Fruit fly (Drosophila melanogaster) whole organism, embryonic: ENCODE results near the gene CG34269.

Experiments used
- Adf1 ChIP-seq: fragments of 200-800 bp; sonication (Bioruptor generic); IDR thresholded peaks from 2 replicates; pipeline ENCODE4 v1.3.6; 2022; ENCODE audit warnings: missing biosample characterization, missing genetic modification characterization
- CG10366 ChIP-seq: fragments of 200-800 bp; sonication (Bioruptor generic); IDR thresholded peaks from 2 replicates; pipeline ENCODE4 v1.3.6; 2022; ENCODE audit warnings: missing biosample characterization, missing genetic modification characterization
- CG11398 ChIP-seq: fragments of 200-800 bp; sonication (Bioruptor generic); optimal IDR thresholded peaks from 2 replicates; lab custom pipeline; 2016; ENCODE audit warnings: missing biosample characterization, missing genetic modification characterization
- CG12236 ChIP-seq: fragments of 200-800 bp; sonication (Bioruptor generic); optimal IDR thresholded peaks from 2 replicates; lab custom pipeline; 2016; ENCODE audit warnings: missing biosample characterization, missing genetic modification characterization
- CG12299 ChIP-seq: fragments of 200-800 bp; sonication (Bioruptor generic); optimal IDR thresholded peaks from 2 replicates; lab custom pipeline; 2018; ENCODE audit warnings: missing biosample characterization, mild to moderate bottlenecking, missing genetic modification characterization
- CG1233 ChIP-seq: fragments of 200-800 bp; sonication (Bioruptor generic); optimal IDR thresholded peaks from 4 replicates; lab custom pipeline; 2018; ENCODE audit warnings: missing biosample characterization, mild to moderate bottlenecking, missing genetic modification characterization
- CG13123 ChIP-seq: fragments of 200-800 bp; sonication (Bioruptor generic); optimal IDR thresholded peaks from 2 replicates; lab custom pipeline; 2016; ENCODE audit warnings: missing biosample characterization, missing genetic modification characterization
- CG13624 ChIP-seq: fragments of 200-800 bp; sonication (Bioruptor generic); optimal IDR thresholded peaks from 2 replicates; lab custom pipeline; 2016; ENCODE audit warnings: missing biosample characterization, missing genetic modification characterization
- CG17385 ChIP-seq: fragments of 200-800 bp; sonication (Bioruptor generic); optimal IDR thresholded peaks from 3 replicates; lab custom pipeline; 2018; ENCODE audit warnings: missing biosample characterization, mild to moderate bottlenecking, missing genetic modification characterization
- CG18476 ChIP-seq: fragments of 200-800 bp; sonication (Bioruptor generic); optimal IDR thresholded peaks from 2 replicates; lab custom pipeline; 2016; ENCODE audit warnings: missing biosample characterization, mild to moderate bottlenecking, missing genetic modification characterization
- CG2712 ChIP-seq: fragments of 200-800 bp; optimal IDR thresholded peaks from 3 replicates; lab custom pipeline; 2019; ENCODE audit warnings: missing biosample characterization, mild to moderate bottlenecking, missing genetic modification characterization, moderate library complexity
- CG32772 ChIP-seq: fragments of 200-800 bp; sonication (Bioruptor generic); IDR thresholded peaks from 2 replicates; pipeline ENCODE4 v1.3.6; 2022; ENCODE audit warnings: missing biosample characterization, missing genetic modification characterization
- CG3726 ChIP-seq: fragments of 200-800 bp; sonication (Bioruptor generic); IDR thresholded peaks from 3 replicates; pipeline ENCODE4, ENCODE4 v1.3.6; 2022; ENCODE audit warnings: missing biosample characterization, missing genetic modification characterization
- CG4424 ChIP-seq: fragments of 200-800 bp; sonication (Bioruptor generic); optimal IDR thresholded peaks from 3 replicates; lab custom pipeline; 2016; ENCODE audit warnings: missing biosample characterization, missing genetic modification characterization
- CG8089 ChIP-seq: fragments of 200-800 bp; sonication (Bioruptor generic); optimal IDR thresholded peaks from 3 replicates; lab custom pipeline; 2016; ENCODE audit warnings: missing biosample characterization, missing genetic modification characterization
- CG8290 ChIP-seq, 3 experiments: fragments of 200-800 bp; sonication (Bioruptor generic); optimal IDR thresholded peaks; 2 replicates each; lab custom pipeline; 2016 to 2019; ENCODE audit warnings: missing biosample characterization in 3 of 3, missing genetic modification characterization in 3 of 3, mild to moderate bottlenecking in 2 of 3, moderate library complexity in 1 of 3
- CG8478 ChIP-seq: fragments of >200 bp; optimal IDR thresholded peaks from 2 replicates; lab custom pipeline; 2018
- CHES-1-like ChIP-seq: fragments of 200-800 bp; sonication (Bioruptor generic); optimal IDR thresholded peaks from 2 replicates; lab custom pipeline; 2016; ENCODE audit warnings: missing biosample characterization, missing genetic modification characterization
- Deaf1 ChIP-seq: fragments of 200-800 bp; optimal IDR thresholded peaks from 3 replicates; lab custom pipeline; 2019; ENCODE audit warnings: missing biosample characterization, mild to moderate bottlenecking, missing genetic modification characterization, moderate library complexity
- Dip3 ChIP-seq: fragments of 200-800 bp; sonication (Bioruptor generic); optimal IDR thresholded peaks from 3 replicates; lab custom pipeline; 2016; ENCODE audit warnings: missing biosample characterization, missing genetic modification characterization
- H2.0 ChIP-seq: fragments of 200-800 bp; sonication (Bioruptor generic); IDR thresholded peaks from 2 replicates; pipeline ENCODE4 v1.3.6; 2022; ENCODE audit warnings: missing biosample characterization, missing genetic modification characterization
- Hand ChIP-seq: fragments of 200-800 bp; sonication (Bioruptor generic); optimal IDR thresholded peaks from 2 replicates; lab custom pipeline; 2017; ENCODE audit warnings: mild to moderate bottlenecking, missing biosample characterization, missing genetic modification reagents, missing genetic modification characterization
- HmgZ ChIP-seq: fragments of 200-800 bp; sonication (Bioruptor generic); optimal IDR thresholded peaks from 2 replicates; lab custom pipeline; 2018; ENCODE audit warnings: missing biosample characterization, mild to moderate bottlenecking, missing genetic modification characterization
- MBD-R2 ChIP-seq: fragments of 200-800 bp; sonication (Bioruptor generic); IDR thresholded peaks from 2 replicates; pipeline ENCODE4 v1.3.6; 2022; ENCODE audit warnings: missing biosample characterization, missing genetic modification characterization
- Meics ChIP-seq: fragments of 200-800 bp; sonication (Bioruptor generic); optimal IDR thresholded peaks from 2 replicates; lab custom pipeline; 2017; ENCODE audit warnings: missing biosample characterization, mild to moderate bottlenecking, missing genetic modification characterization
- NK7.1 ChIP-seq: fragments of 200-800 bp; sonication (Bioruptor generic); optimal IDR thresholded peaks from 3 replicates; lab custom pipeline; 2016; ENCODE audit warnings: missing biosample characterization, missing genetic modification characterization
- Scr ChIP-seq: fragments of 200-800 bp; sonication (Bioruptor generic); IDR thresholded peaks from 2 replicates; pipeline ENCODE4 v1.3.6; 2022; ENCODE audit warnings: missing biosample characterization, missing genetic modification characterization; ENCODE audit not compliant: partially characterized antibody
- Six4 ChIP-seq: fragments of 200-800 bp; sonication (Bioruptor generic); optimal IDR thresholded peaks from 2 replicates; lab custom pipeline; 2016; ENCODE audit warnings: missing biosample characterization, missing genetic modification characterization
- ash1 ChIP-seq: fragments of 200-800 bp; sonication (Bioruptor generic); optimal IDR thresholded peaks from 2 replicates; lab custom pipeline; 2018; ENCODE audit warnings: missing biosample characterization, mild to moderate bottlenecking, missing genetic modification characterization
- da ChIP-seq: fragments of 200-800 bp; sonication (Bioruptor generic); optimal IDR thresholded peaks from 2 replicates; lab custom pipeline; 2016; ENCODE audit warnings: missing biosample characterization, missing genetic modification characterization
- dmrt11E ChIP-seq: fragments of 200-800 bp; sonication (Bioruptor generic); optimal IDR thresholded peaks from 3 replicates; lab custom pipeline; 2018; ENCODE audit warnings: missing biosample characterization, mild to moderate bottlenecking, missing genetic modification characterization, moderate library complexity
- dpn ChIP-seq, 2 experiments: fragments of 200-800 bp; sonication (Bioruptor generic); optimal IDR thresholded peaks; 3 replicates each; lab custom pipeline; 2016; ENCODE audit warnings: missing biosample characterization in 2 of 2, missing genetic modification characterization in 2 of 2
- en ChIP-seq: fragments of 200-800 bp; sonication (Bioruptor generic); optimal IDR thresholded peaks from 2 replicates; lab custom pipeline; 2016; ENCODE audit warnings: missing biosample characterization, missing genetic modification characterization
- ewg ChIP-seq: fragments of 200-800 bp; sonication (Bioruptor generic); optimal IDR thresholded peaks from 3 replicates; lab custom pipeline; 2017; ENCODE audit warnings: mild to moderate bottlenecking, missing biosample characterization, missing genetic modification reagents, missing genetic modification characterization
- ftz-f1 ChIP-seq: fragments of 200-800 bp; sonication (Bioruptor generic); optimal IDR thresholded peaks from 2 replicates; lab custom pipeline; 2016; ENCODE audit warnings: missing biosample characterization, missing genetic modification characterization
- gem ChIP-seq: fragments of 200-800 bp; sonication (Bioruptor generic); optimal IDR thresholded peaks from 2 replicates; lab custom pipeline; 2019; ENCODE audit warnings: missing biosample characterization, mild to moderate bottlenecking, missing genetic modification characterization, moderate library complexity
- gfzf ChIP-seq: fragments of 200-800 bp; sonication (Bioruptor generic); optimal IDR thresholded peaks from 2 replicates; lab custom pipeline; 2016; ENCODE audit warnings: missing biosample characterization, mild to moderate bottlenecking, missing genetic modification characterization, moderate library complexity
- hb ChIP-seq: fragments of 200-800 bp; sonication (Bioruptor generic); IDR thresholded peaks from 3 replicates; pipeline ENCODE4 v1.3.6; 2022; ENCODE audit warnings: missing biosample characterization, missing genetic modification characterization; ENCODE audit not compliant: partially characterized antibody
- insv ChIP-seq, 2 experiments: fragments of 200-800 bp; sonication (Bioruptor generic); optimal IDR thresholded peaks; 3 replicates each; lab custom pipeline; 2016 to 2018; ENCODE audit warnings: missing biosample characterization in 2 of 2, missing genetic modification characterization in 2 of 2
- jing ChIP-seq: fragments of 200-800 bp; sonication (Bioruptor generic); optimal IDR thresholded peaks from 2 replicates; lab custom pipeline; 2018; ENCODE audit warnings: missing biosample characterization, mild to moderate bottlenecking, missing genetic modification characterization
- lola ChIP-seq, 3 experiments: fragments of >200 bp in 2 of 3; fragments of 200-800 bp in 1 of 3; sonication (Bioruptor generic) in 1 of 3; optimal IDR thresholded peaks; 2 replicates each; lab custom pipeline; 2017 to 2019; ENCODE audit warnings: missing biosample characterization in 3 of 3, missing genetic modification characterization in 3 of 3, mild to moderate bottlenecking in 1 of 3, moderate library complexity in 1 of 3
- odd ChIP-seq: fragments of 200-800 bp; sonication (Bioruptor generic); optimal IDR thresholded peaks from 2 replicates; lab custom pipeline; 2017; ENCODE audit warnings: missing biosample characterization, mild to moderate bottlenecking, missing genetic modification characterization
- pan ChIP-seq, 4 experiments: fragments of >200 bp in 3 of 4; fragments of 200-800 bp in 1 of 4; sonication (Bioruptor generic) in 1 of 4; optimal IDR thresholded peaks in 3 of 4; IDR thresholded peaks in 1 of 4; 2 replicates each; pipeline versions ENCODE4 v1.3.6 to Lab custom; 2017 to 2022; ENCODE audit warnings: missing biosample characterization in 2 of 4, missing genetic modification characterization in 2 of 4, mixed read lengths in 1 of 4
- run ChIP-seq: fragments of 200-800 bp; sonication (Bioruptor generic); optimal IDR thresholded peaks from 3 replicates; lab custom pipeline; 2018; ENCODE audit warnings: missing biosample characterization, mild to moderate bottlenecking, missing genetic modification characterization
- scrt ChIP-seq: fragments of 200-800 bp; sonication (Bioruptor generic); optimal IDR thresholded peaks from 2 replicates; lab custom pipeline; 2018; ENCODE audit warnings: missing biosample characterization, mild to moderate bottlenecking, missing genetic modification characterization, moderate library complexity
- tin ChIP-seq: fragments of 200-800 bp; sonication (Bioruptor generic); optimal IDR thresholded peaks from 3 replicates; lab custom pipeline; 2016; ENCODE audit warnings: missing biosample characterization, missing genetic modification characterization
- ttk ChIP-seq: fragments of 200-800 bp; sonication (Bioruptor generic); IDR thresholded peaks from 2 replicates; pipeline ENCODE4 v2.1.2; 2022; ENCODE audit warnings: missing biosample characterization, missing genetic modification characterization
- wek ChIP-seq: fragments of 200-800 bp; sonication (Bioruptor generic); optimal IDR thresholded peaks from 3 replicates; lab custom pipeline; 2018; ENCODE audit warnings: missing biosample characterization, mild to moderate bottlenecking, missing genetic modification characterization, moderate library complexity
- zfh1 ChIP-seq: fragments of 200-800 bp; sonication (Bioruptor generic); IDR thresholded peaks from 3 replicates; pipeline ENCODE4 v1.3.6; 2022; ENCODE audit warnings: missing biosample characterization, missing genetic modification characterization

Gene CG34269

DNA sequence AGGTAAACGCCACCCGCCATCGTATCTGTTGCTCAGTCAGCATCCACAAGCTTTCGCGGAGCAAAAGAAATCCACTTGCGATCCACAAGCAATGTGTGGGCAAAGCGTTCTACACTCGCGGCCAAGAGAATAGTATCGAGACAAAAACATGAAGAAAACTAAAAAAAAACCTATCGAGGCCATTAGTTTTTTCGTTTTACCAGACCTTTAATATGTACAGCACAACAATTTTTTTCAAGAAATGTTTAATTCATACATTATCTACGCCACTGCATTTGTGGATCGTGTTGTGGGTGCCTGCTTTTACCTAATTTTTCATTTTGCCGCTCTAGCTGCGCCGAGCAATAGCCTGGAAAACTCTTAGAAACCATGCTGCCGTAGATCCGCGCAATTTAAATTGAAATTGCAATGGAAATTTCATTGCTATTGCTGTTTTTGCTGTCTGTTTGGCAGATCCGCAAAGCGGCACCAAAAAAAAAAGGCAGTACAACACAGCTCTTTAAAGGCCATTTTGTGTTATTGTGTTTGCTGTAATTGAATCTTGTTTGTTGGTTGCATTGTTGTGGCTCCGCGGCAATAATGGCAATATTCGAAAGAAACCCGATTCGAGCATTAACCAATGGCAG, 35.0 kb downstream of the CG34269 start (continued):
- peak; percentile 19 for TF ChIP-seq jing (GFP tag; lab: Kevin White, UChicago)
- TF ChIP-seq dpn (GFP tag; optimal IDR thresholded peaks at IDR 0.05; lab: Kevin White, UChicago) = peak; percentile 46 to 66
- TF ChIP-seq pan (optimal IDR thresholded peaks at IDR 0.05; lab: Kevin White, UChicago) = no peak
- TF ChIP-seq pan (GFP tag; optimal IDR thresholded peaks at IDR 0.05 in 1 of 2, IDR thresholded peaks at IDR 0.05 in 1 of 2) = peak in 1 of 2 experiments; percentile 78
- TF ChIP-seq CG18476 (GFP tag; lab: Kevin White, UChicago) = peak; percentile 34
- TF ChIP-seq CG4424 = peak; percentile 73
- peak; percentile 38 for TF ChIP-seq odd (GFP tag; lab: Kevin White, UChicago)
- TF ChIP-seq ftz-f1 (GFP tag; lab: Kevin White, UChicago) = no peak
- no peak for TF ChIP-seq Adf1 (GFP tag; lab: Robert Waterston, UW)
- peak; percentile 71 for TF ChIP-seq tin (GFP tag; lab: Kevin White, UChicago)
- TF ChIP-seq en (GFP tag; lab: Kevin White, UChicago) = peak; percentile 36
- no peak for TF ChIP-seq CG12236 (GFP tag; lab: Kevin White, UChicago)
- TF ChIP-seq gem = peak; percentile 77
- TF ChIP-seq Six4 (GFP tag; lab: Kevin White, UChicago) = peak; percentile 31
- TF ChIP-seq Deaf1 (tag; lab: Kevin White, UChicago) = no peak
- peak; percentile 37 for TF ChIP-seq ewg (GFP tag; lab: Kevin White, UChicago)
- TF ChIP-seq Dip3 (GFP tag; lab: Kevin White, UChicago) = no peak
- TF ChIP-seq dmrt11E (tag; lab: Kevin White, UChicago) = peak; percentile 0
- no peak for TF ChIP-seq insv (GFP tag; optimal IDR thresholded peaks at IDR 0.05; lab: Kevin White, UChicago)
- TF ChIP-seq CG1233 (GFP tag; lab: Kevin White, UChicago) = peak; percentile 61
- TF ChIP-seq run (tag; lab: Kevin White, UChicago) = peak; percentile 58
- peak; percentile 74 for TF ChIP-seq CG32772 (GFP tag; lab: Robert Waterston, UW)
- peak; percentile 72 for TF ChIP-seq ttk (GFP tag; lab: Robert Waterston, UW)
- TF ChIP-seq da (GFP tag; lab: Kevin White, UChicago) = no peak
- peak; percentile 60 for TF ChIP-seq H2.0 (GFP tag; lab: Robert Waterston, UW)
- TF ChIP-seq ash1 (GFP tag; lab: Kevin White, UChicago) = no peak
- TF ChIP-seq Scr = no peak
- TF ChIP-seq Meics (GFP tag; lab: Kevin White, UChicago) = peak; percentile 63
- TF ChIP-seq CG12299 (tag; lab: Kevin White, UChicago) = no peak
- TF ChIP-seq CG13123 (GFP tag; lab: Kevin White, UChicago) = no peak
- TF ChIP-seq CHES-1-like (GFP tag; lab: Kevin White, UChicago) = no peak
- TF ChIP-seq CG10366 (GFP tag; lab: Robert Waterston, UW) = peak; percentile 42; the same call in 1 of the 2 replicates
- TF ChIP-seq CG13624 (GFP tag; lab: Kevin White, UChicago) = peak; percentile 63
- peak; percentile 83 for TF ChIP-seq zfh1
- peak; percentile 4 for TF ChIP-seq CG8089 (GFP tag; lab: Kevin White, UChicago)
- no peak for TF ChIP-seq Hand
- TF ChIP-seq CG17385 = peak; percentile 55
- peak; percentile 16 for TF ChIP-seq HmgZ (tag; lab: Kevin White, UChicago)
- no peak for TF ChIP-seq gfzf (GFP tag; lab: Kevin White, UChicago)
- no peak for TF ChIP-seq CG8478 (lab: Kevin White, UChicago)
- TF ChIP-seq CG8290 (GFP tag; optimal IDR thresholded peaks at IDR 0.05; lab: Kevin White, UChicago) = peak; percentile 9
- peak in 1 of 2 experiments; percentile 61 for TF ChIP-seq CG8290 (tag; optimal IDR thresholded peaks at IDR 0.05; lab: Kevin White, UChicago)
- TF ChIP-seq CG11398 = no peak
- TF ChIP-seq NK7.1 (GFP tag; lab: Kevin White, UChicago) = peak; percentile 50
- TF ChIP-seq CG3726 = 0 out of 3 replicates have a peak, but pooled peaks have one; percentile 69
- TF ChIP-seq CG2712 (tag; lab: Kevin White, UChicago) = peak; percentile 72
- peak; percentile 1 for TF ChIP-seq wek
- peak; percentile 21 for TF ChIP-seq scrt
- TF ChIP-seq lola (GFP tag; optimal IDR thresholded peaks at IDR 0.05; lab: Kevin White, UChicago) = peak in 1 of 3 experiments; percentile 18
- TF ChIP-seq MBD-R2 = peak; percentile 33; the same call in 1 of the 2 replicates
- TF ChIP-seq hb = no peak
